Fruit fly (Drosophila melanogaster) whole organism, embryonic: ENCODE measurements around the gene CG5535.

Experiments used
- C15 ChIP-seq: fragments of 200-800 bp; sonication (Bioruptor generic); IDR thresholded peaks from 3 replicates; pipeline ENCODE4 v1.3.6; 2022; ENCODE audit warnings: missing biosample characterization, missing genetic modification characterization
- CG10147 ChIP-seq: fragments of 200-800 bp; sonication (Bioruptor generic); optimal IDR thresholded peaks from 2 replicates; lab custom pipeline; 2019; ENCODE audit warnings: missing biosample characterization, mild to moderate bottlenecking, missing genetic modification characterization, moderate library complexity
- CG10462 ChIP-seq: fragments of 200-800 bp; sonication (Bioruptor generic); optimal IDR thresholded peaks from 2 replicates; lab custom pipeline; 2016; ENCODE audit warnings: missing biosample characterization, missing genetic modification characterization
- CG11085 ChIP-seq: fragments of 200-800 bp; sonication (Bioruptor generic); IDR thresholded peaks from 2 replicates; pipeline ENCODE4 v1.3.6; 2022; ENCODE audit warnings: missing biosample characterization, missing genetic modification characterization
- CG11504 ChIP-seq: fragments of 200-800 bp; sonication (Bioruptor generic); optimal IDR thresholded peaks from 3 replicates; lab custom pipeline; 2019; ENCODE audit warnings: missing biosample characterization, mild to moderate bottlenecking, missing genetic modification characterization, moderate library complexity
- CG12155 ChIP-seq: fragments of 200-800 bp; sonication (Bioruptor generic); optimal IDR thresholded peaks from 3 replicates; lab custom pipeline; 2016; ENCODE audit warnings: missing biosample characterization, missing genetic modification characterization
- CG12219 ChIP-seq: fragments of 200-800 bp; sonication (Bioruptor generic); optimal IDR thresholded peaks from 3 replicates; lab custom pipeline; 2018; ENCODE audit warnings: missing biosample characterization, mild to moderate bottlenecking, missing genetic modification characterization
- CG12299 ChIP-seq: fragments of 200-800 bp; sonication (Bioruptor generic); optimal IDR thresholded peaks from 2 replicates; lab custom pipeline; 2018; ENCODE audit warnings: missing biosample characterization, mild to moderate bottlenecking, missing genetic modification characterization
- CG1233 ChIP-seq: fragments of 200-800 bp; sonication (Bioruptor generic); optimal IDR thresholded peaks from 4 replicates; lab custom pipeline; 2018; ENCODE audit warnings: missing biosample characterization, mild to moderate bottlenecking, missing genetic modification characterization
- CG12659 ChIP-seq: fragments of 200-800 bp; sonication (Bioruptor generic); optimal IDR thresholded peaks from 3 replicates; lab custom pipeline; 2017; ENCODE audit warnings: mild to moderate bottlenecking, missing biosample characterization, missing genetic modification reagents, missing genetic modification characterization
- CG13424 ChIP-seq: fragments of 200-800 bp; sonication (Bioruptor generic); optimal IDR thresholded peaks from 2 replicates; lab custom pipeline; 2019; ENCODE audit warnings: missing biosample characterization, mild to moderate bottlenecking, missing genetic modification characterization, moderate library complexity
- CG15479 ChIP-seq: fragments of 200-800 bp; sonication (Bioruptor generic); optimal IDR thresholded peaks from 3 replicates; lab custom pipeline; 2019; ENCODE audit warnings: missing biosample characterization, mild to moderate bottlenecking, missing genetic modification characterization, moderate library complexity
- CG15514 ChIP-seq: fragments of 200-800 bp; sonication (Bioruptor generic); optimal IDR thresholded peaks from 3 replicates; lab custom pipeline; 2017; ENCODE audit warnings: missing biosample characterization, missing genetic modification characterization, mild to moderate bottlenecking, moderate library complexity, missing genetic modification reagents
- CG17361 ChIP-seq: fragments of 200-800 bp; sonication (Bioruptor generic); IDR thresholded peaks from 3 replicates; pipeline ENCODE4 v1.3.6; 2022; ENCODE audit warnings: missing biosample characterization, missing genetic modification characterization
- CG17829 ChIP-seq: fragments of 200-800 bp; optimal IDR thresholded peaks from 2 replicates; lab custom pipeline; 2019; ENCODE audit warnings: missing biosample characterization, mild to moderate bottlenecking, missing genetic modification characterization, moderate library complexity
- CG34422 ChIP-seq: fragments of 200-800 bp; sonication (Bioruptor generic); IDR thresholded peaks from 3 replicates; pipeline ENCODE4 v1.3.6; 2022; ENCODE audit warnings: missing biosample characterization, missing genetic modification characterization
- CG4328 ChIP-seq: fragments of 200-800 bp; sonication (Bioruptor generic); optimal IDR thresholded peaks from 3 replicates; lab custom pipeline; 2017; ENCODE audit warnings: missing biosample characterization, missing genetic modification reagents, missing genetic modification characterization
- CG4820 ChIP-seq: fragments of 200-800 bp; sonication (Bioruptor generic); optimal IDR thresholded peaks from 3 replicates; lab custom pipeline; 2016; ENCODE audit warnings: missing biosample characterization, missing genetic modification characterization
- CG5953 ChIP-seq: fragments of 200-800 bp; sonication (Bioruptor generic); IDR thresholded peaks from 2 replicates; pipeline ENCODE4 v1.3.6; 2022; ENCODE audit warnings: missing biosample characterization, missing genetic modification characterization
- CG6254 ChIP-seq: fragments of 200-800 bp; sonication (Bioruptor generic); optimal IDR thresholded peaks from 3 replicates; lab custom pipeline; 2017; ENCODE audit warnings: mild to moderate bottlenecking, missing biosample characterization, missing genetic modification reagents, missing genetic modification characterization
- CG7271 ChIP-seq: fragments of 200-800 bp; sonication (Bioruptor generic); optimal IDR thresholded peaks from 2 replicates; lab custom pipeline; 2018; ENCODE audit warnings: missing biosample characterization, mild to moderate bottlenecking, missing genetic modification characterization, moderate library complexity
- CG8478 ChIP-seq: fragments of >200 bp; optimal IDR thresholded peaks from 2 replicates; lab custom pipeline; 2018
- CG8765 ChIP-seq: fragments of 200-800 bp; sonication (Bioruptor generic); IDR thresholded peaks from 2 replicates; pipeline ENCODE4 v1.3.6; 2022; ENCODE audit warnings: missing biosample characterization, missing genetic modification characterization
- CTCF ChIP-seq: fragments of 200-800 bp; sonication (Bioruptor generic); optimal IDR thresholded peaks from 2 replicates; lab custom pipeline; 2017; ENCODE audit warnings: missing biosample characterization, mild to moderate bottlenecking, missing genetic modification characterization, moderate library complexity
- D19A ChIP-seq: fragments of 200-800 bp; optimal IDR thresholded peaks from 3 replicates; lab custom pipeline; 2019; ENCODE audit warnings: missing biosample characterization, mild to moderate bottlenecking, missing genetic modification characterization, moderate library complexity
- Hr51 ChIP-seq, 2 experiments: fragments of 200-800 bp; sonication (Bioruptor generic); optimal IDR thresholded peaks; 2 replicates in 1 of 2; 3 replicates in 1 of 2; lab custom pipeline; 2016 to 2018; ENCODE audit warnings: missing biosample characterization in 2 of 2, missing genetic modification characterization in 2 of 2, mild to moderate bottlenecking in 1 of 2, moderate library complexity in 1 of 2
- Hr78 ChIP-seq, 2 experiments: fragments of 200-800 bp in 1 of 2; fragments of >200 bp in 1 of 2; sonication (Bioruptor generic) in 1 of 2; optimal IDR thresholded peaks; 2 replicates each; lab custom pipeline; 2017 to 2019; ENCODE audit warnings: missing biosample characterization in 2 of 2, missing genetic modification characterization in 2 of 2, mild to moderate bottlenecking in 1 of 2, moderate library complexity in 1 of 2
- NC2β ChIP-seq: fragments of 200-800 bp; sonication (Bioruptor generic); optimal IDR thresholded peaks from 2 replicates; lab custom pipeline; 2016; ENCODE audit warnings: missing biosample characterization, missing genetic modification characterization
- NfI ChIP-seq: fragments of 200-800 bp; sonication (Bioruptor generic); optimal IDR thresholded peaks from 3 replicates; lab custom pipeline; 2018; ENCODE audit warnings: missing biosample characterization, mild to moderate bottlenecking, missing genetic modification characterization, moderate library complexity
- Poxn ChIP-seq: fragments of 200-800 bp; sonication (Bioruptor generic); IDR thresholded peaks from 2 replicates; pipeline ENCODE4 v1.3.6; 2022; ENCODE audit warnings: missing biosample characterization, missing genetic modification characterization
- Tbp ChIP-seq: fragments of >200 bp; optimal IDR thresholded peaks from 2 replicates; lab custom pipeline; 2018; ENCODE audit warnings: missing biosample characterization, missing genetic modification characterization
- ab ChIP-seq: fragments of 200-800 bp; sonication (Bioruptor generic); optimal IDR thresholded peaks from 2 replicates; lab custom pipeline; 2016; ENCODE audit warnings: missing biosample characterization, missing genetic modification characterization
- abd-A ChIP-seq: fragments of 200-800 bp; sonication (Bioruptor generic); optimal IDR thresholded peaks from 3 replicates; lab custom pipeline; 2019; ENCODE audit warnings: missing biosample characterization, mild to moderate bottlenecking, missing genetic modification characterization, moderate library complexity
- dmrt99B ChIP-seq: fragments of 200-800 bp; sonication (Bioruptor generic); optimal IDR thresholded peaks from 2 replicates; lab custom pipeline; 2018; ENCODE audit warnings: missing biosample characterization, mild to moderate bottlenecking, missing genetic modification characterization, moderate library complexity
- en ChIP-seq: fragments of 200-800 bp; sonication (Bioruptor generic); optimal IDR thresholded peaks from 2 replicates; lab custom pipeline; 2016; ENCODE audit warnings: missing biosample characterization, missing genetic modification characterization
- fd102C ChIP-seq: fragments of 200-800 bp; sonication (Bioruptor generic); optimal IDR thresholded peaks from 2 replicates; lab custom pipeline; 2018; ENCODE audit warnings: missing biosample characterization, mild to moderate bottlenecking, missing genetic modification characterization, moderate library complexity
- fd3F ChIP-seq: fragments of 200-800 bp; sonication (Bioruptor generic); optimal IDR thresholded peaks from 2 replicates; lab custom pipeline; 2018; ENCODE audit warnings: missing biosample characterization, mild to moderate bottlenecking, missing genetic modification characterization, moderate library complexity
- ham ChIP-seq: fragments of 200-800 bp; sonication (Bioruptor generic); IDR thresholded peaks from 2 replicates; pipeline ENCODE4 v1.3.6; 2022; ENCODE audit warnings: missing biosample characterization, missing genetic modification characterization
- jigr1 ChIP-seq: fragments of 200-800 bp; sonication (Bioruptor generic); IDR thresholded peaks from 3 replicates; pipeline ENCODE4 v1.3.6; 2022; ENCODE audit warnings: missing biosample characterization, missing genetic modification characterization
- nerfin-2 ChIP-seq: fragments of 200-800 bp; sonication (Bioruptor generic); IDR thresholded peaks from 2 replicates; pipeline ENCODE4 v1.3.6; 2022; ENCODE audit warnings: missing biosample characterization, missing genetic modification characterization; ENCODE audit not compliant: partially characterized antibody
- otp ChIP-seq: fragments of 200-800 bp; sonication (Bioruptor generic); IDR thresholded peaks from 3 replicates; pipeline ENCODE4, ENCODE4 v1.3.6; 2022; ENCODE audit warnings: missing biosample characterization, missing genetic modification characterization
- pros ChIP-seq: fragments of 200-800 bp; sonication (Bioruptor generic); optimal IDR thresholded peaks from 3 replicates; lab custom pipeline; 2019; ENCODE audit warnings: missing biosample characterization, mild to moderate bottlenecking, missing genetic modification characterization, moderate library complexity
- ranshi ChIP-seq: fragments of 200-800 bp; sonication (Bioruptor generic); IDR thresholded peaks from 2 replicates; pipeline ENCODE4 v1.3.6; 2022; ENCODE audit warnings: missing biosample characterization, missing genetic modification characterization
- rib ChIP-seq: fragments of 200-800 bp; sonication (Bioruptor generic); IDR thresholded peaks from 2 replicates; pipeline ENCODE4 v1.3.6; 2022; ENCODE audit warnings: missing biosample characterization, missing genetic modification characterization
- ro ChIP-seq: fragments of 200-800 bp; sonication (Bioruptor generic); IDR thresholded peaks from 2 replicates; pipeline ENCODE4 v1.3.6; 2022; ENCODE audit warnings: missing biosample characterization, missing genetic modification characterization
- schlank ChIP-seq: fragments of 200-800 bp; sonication (Bioruptor generic); optimal IDR thresholded peaks from 2 replicates; lab custom pipeline; 2018; ENCODE audit warnings: missing biosample characterization, mild to moderate bottlenecking, missing genetic modification characterization
- sna ChIP-seq: fragments of 200-800 bp; sonication (Bioruptor generic); IDR thresholded peaks from 2 replicates; pipeline ENCODE4 v1.3.6; 2022; ENCODE audit warnings: missing biosample characterization, missing genetic modification characterization; ENCODE audit not compliant: partially characterized antibody
- so ChIP-seq: fragments of 200-800 bp; sonication (Bioruptor generic); IDR thresholded peaks from 3 replicates; pipeline ENCODE4 v1.3.6; 2022; ENCODE audit warnings: missing biosample characterization, missing genetic modification characterization
- zfh2 ChIP-seq: fragments of 200-800 bp; sonication (Bioruptor generic); optimal IDR thresholded peaks from 2 replicates; lab custom pipeline; 2016; ENCODE audit warnings: missing biosample characterization, missing genetic modification characterization

Gene CG5535

DNA sequence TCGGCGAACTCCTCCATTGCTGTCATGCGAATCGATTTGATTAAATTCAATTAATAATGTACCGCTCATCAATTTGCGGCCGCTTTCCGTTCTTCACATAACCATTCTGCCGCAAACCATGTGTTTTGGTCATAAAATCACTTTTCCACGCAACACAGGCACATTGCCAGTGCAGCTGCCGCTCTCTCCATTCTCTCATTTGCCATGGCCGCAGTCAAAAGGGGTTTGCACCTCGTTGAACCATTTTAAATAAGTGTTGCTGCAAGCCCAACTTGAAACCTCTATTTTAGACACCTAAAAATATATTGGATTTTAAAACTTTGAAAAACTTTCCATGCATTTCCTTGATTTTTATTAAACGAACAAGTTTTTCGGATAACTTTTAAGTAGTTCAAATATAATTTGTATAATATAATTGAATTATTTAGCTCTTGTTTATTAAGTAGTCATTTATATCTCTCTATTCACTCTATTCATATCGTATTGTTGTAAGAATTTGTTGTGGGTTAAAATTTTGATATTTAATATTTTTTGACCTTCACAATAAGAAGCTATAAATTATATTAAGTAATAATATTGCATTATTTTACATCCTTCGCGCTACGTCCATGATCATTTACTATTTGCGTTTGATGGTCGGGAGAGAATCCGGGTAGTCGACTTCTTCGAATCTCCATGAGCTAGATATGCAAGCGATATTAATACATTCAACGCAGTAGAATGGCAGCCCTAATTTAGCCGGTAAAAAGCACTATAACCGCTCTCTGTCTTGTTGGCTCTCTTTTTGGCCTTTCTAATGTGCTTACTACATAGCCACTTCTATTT is at the start of gene CG5535:
Gene CG5535 (minus strand): TSS at position 140 of the 825 bp plus-strand sequence.
- TF ChIP-seq CG4328 (GFP tag; lab: Kevin White, UChicago) (peak; percentile 73), CG12659 (peak; percentile 93), ham (no peak), CG7271 (tag; lab: Kevin White, UChicago) (no peak), CG15514 (GFP tag; lab: Kevin White, UChicago) (peak; percentile 30), Hr51 (GFP tag; optimal IDR thresholded peaks at IDR 0.05; lab: Kevin White, UChicago) (peak in 1 of 2 experiments; percentile 82), CG13424 (peak; percentile 91), ab (no peak), ro (GFP tag; lab: Robert Waterston, UW) (no peak; the same call in 1 of the 2 replicates), CTCF (peak; percentile 7), CG15479 (no peak), CG1233 (GFP tag; lab: Kevin White, UChicago) (peak; percentile 87), CG12155 (GFP tag; lab: Kevin White, UChicago) (peak; percentile 61), CG11504 (peak; percentile 90), CG8478 (lab: Kevin White, UChicago) (no peak), Hr78 (GFP tag; optimal IDR thresholded peaks at IDR 0.05; lab: Kevin White, UChicago) (peak in 1 of 2 experiments; percentile 77), rib (GFP tag; lab: Robert Waterston, UW) (peak; percentile 38), otp (GFP tag; lab: Robert Waterston, UW) (peak; percentile 72), CG4820 (GFP tag; lab: Kevin White, UChicago) (peak; percentile 42), nerfin-2 (no peak; the same call in 1 of the 2 replicates), CG12299 (peak; percentile 47), NC2β (GFP tag; lab: Kevin White, UChicago) (peak; percentile 58), abd-A (no peak), so (GFP tag; lab: Robert Waterston, UW) (no peak), Poxn (GFP tag; lab: Robert Waterston, UW) (no peak), zfh2 (GFP tag; lab: Kevin White, UChicago) (peak; percentile 61), sna (GFP tag; lab: Robert Waterston, UW) (no peak), NfI (GFP tag; lab: Kevin White, UChicago) (peak; percentile 78), CG5953 (GFP tag; lab: Robert Waterston, UW) (peak; percentile 74), C15 (GFP tag; lab: Robert Waterston, UW) (0 out of 3 replicates have a peak, but pooled peaks have one; percentile 6), CG17361 (peak; percentile 99), CG6254 (GFP tag; lab: Kevin White, UChicago) (peak; percentile 41), CG10462 (GFP tag; lab: Kevin White, UChicago) (peak; percentile 64), Tbp (GFP tag; lab: Kevin White, UChicago) (no peak), fd3F (GFP tag; lab: Kevin White, UChicago) (peak; percentile 67), dmrt99B (tag; lab: Kevin White, UChicago) (peak; percentile 85), CG34422 (peak; percentile 62), CG12219 (peak; percentile 49), D19A (tag; lab: Kevin White, UChicago) (peak; percentile 75), CG11085 (peak; percentile 50; the same call in 1 of the 2 replicates), jigr1 (GFP tag; lab: Robert Waterston, UW) (no peak), CG10147 (GFP tag; lab: Kevin White, UChicago) (peak; percentile 86), ranshi (GFP tag; lab: Robert Waterston, UW) (peak; percentile 48), CG8765 (0 out of 2 replicates have a peak, but pooled peaks have one; percentile 17), fd102C (peak; percentile 24), schlank (tag; lab: Kevin White, UChicago) (peak; percentile 65), pros (peak; percentile 63), en (GFP tag; lab: Kevin White, UChicago) (peak; percentile 24), CG17829 (tag; lab: Kevin White, UChicago) (peak; percentile 86)
